Worm (Caenorhabditis elegans): ENCODE measurements around the gene Y25C1A.2.
A peak's percentile ranks its signal among the peaks of the same experiment; 100 is the strongest.

Gene Y25C1A.2

DNA sequence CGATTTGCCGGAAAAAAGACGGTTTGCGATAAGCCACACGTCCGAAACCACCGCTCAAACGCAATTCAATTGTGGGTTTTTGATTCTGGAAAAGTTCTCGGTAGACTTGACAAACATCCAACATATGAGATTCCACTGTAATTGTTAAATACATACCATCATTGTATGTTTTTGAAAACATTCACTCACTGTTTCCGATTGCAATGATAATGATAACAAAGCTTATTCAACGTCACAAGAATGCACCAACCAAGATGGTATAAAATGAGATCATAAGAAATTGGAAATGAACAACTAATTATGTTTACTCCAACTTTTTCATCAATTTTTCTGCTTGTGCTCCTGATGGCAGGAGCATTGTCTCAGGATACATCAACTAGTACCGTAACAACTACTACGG lies 6.6 kb upstream of the Y25C1A.2 start, which contains the start of gene clec-122:
clec-122 (plus strand) TSS at position 301 of the 400 bp plus-strand sequence.
- no peak for TF ChIP-seq ets-4 (tag; optimal IDR thresholded peaks at IDR 0.05)

DNA sequence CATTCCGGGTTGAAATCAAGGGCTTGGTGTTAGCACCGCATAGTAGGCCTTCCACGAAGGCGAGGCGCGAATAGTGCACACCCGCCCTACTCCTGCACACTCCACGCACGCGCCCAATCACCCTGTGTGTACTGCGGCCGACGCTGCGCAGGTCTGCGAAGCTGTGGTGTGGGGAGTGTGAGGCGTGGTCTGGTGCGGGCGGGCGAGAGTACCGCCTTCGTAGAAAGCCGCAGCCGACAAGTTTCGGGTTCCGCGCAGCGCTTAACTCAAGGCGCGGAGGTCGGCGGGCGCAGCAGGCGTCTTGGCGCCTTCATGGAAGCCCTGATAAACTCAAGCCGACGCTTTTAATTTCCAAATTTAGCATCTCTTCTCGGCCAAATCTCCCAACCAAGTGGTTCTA lies 4.3 kb upstream of the Y25C1A.2 start:
- TF ChIP-seq hlh-6 (tag; optimal IDR thresholded peaks at IDR 0.05) (peak; percentile 34), pax-1 (tag; optimal IDR thresholded peaks at IDR 0.05) (no peak)

DNA sequence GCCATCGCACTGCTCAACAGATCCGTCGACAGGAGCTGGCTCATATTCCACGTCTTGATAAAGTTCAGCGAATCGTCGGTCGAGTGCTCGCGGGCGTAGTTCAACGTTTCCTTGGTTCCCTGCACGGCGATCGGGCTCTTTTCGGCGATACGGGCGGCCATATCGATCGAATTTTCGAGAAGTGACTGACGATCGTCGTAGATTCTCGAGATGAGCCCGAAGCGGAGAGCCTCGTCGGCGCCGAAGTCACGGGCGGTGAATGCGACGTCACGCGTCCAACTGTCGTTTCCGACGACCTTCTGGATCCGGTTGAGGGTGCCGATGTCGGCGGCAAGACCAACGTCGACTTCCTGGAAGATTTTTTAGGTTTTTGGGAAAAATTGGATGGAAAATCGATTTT lies 2.9 kb upstream of the Y25C1A.2 start:
- TF ChIP-seq tbx-7 (tag; optimal IDR thresholded peaks at IDR 0.05) = no peak
- no peak for TF ChIP-seq F13H6.1 (tag; optimal IDR thresholded peaks at IDR 0.05)
- TF ChIP-seq T23F11.4 (GFP tag; optimal IDR thresholded peaks at IDR 0.05) = no peak
- no peak for TF ChIP-seq ahr-1 (tag; optimal IDR thresholded peaks at IDR 0.05)
- no peak for TF ChIP-seq ceh-22 (tag; optimal IDR thresholded peaks at IDR 0.05)
- no peak for TF ChIP-seq hlh-13 (GFP tag; optimal IDR thresholded peaks at IDR 0.05)
- TF ChIP-seq gmeb-2 (tag; optimal IDR thresholded peaks at IDR 0.05) = no peak
- no peak for TF ChIP-seq ref-2 (tag; optimal IDR thresholded peaks at IDR 0.05)
- no peak for TF ChIP-seq Y22D7AL.16 (tag; optimal IDR thresholded peaks at IDR 0.05)
- no peak for TF ChIP-seq pat-9 (tag; optimal IDR thresholded peaks at IDR 0.05)
- TF ChIP-seq unc-42 (tag; optimal IDR thresholded peaks at IDR 0.05) = no peak
- no peak for TF ChIP-seq ceh-6 (GFP tag; optimal IDR thresholded peaks at IDR 0.05)

DNA sequence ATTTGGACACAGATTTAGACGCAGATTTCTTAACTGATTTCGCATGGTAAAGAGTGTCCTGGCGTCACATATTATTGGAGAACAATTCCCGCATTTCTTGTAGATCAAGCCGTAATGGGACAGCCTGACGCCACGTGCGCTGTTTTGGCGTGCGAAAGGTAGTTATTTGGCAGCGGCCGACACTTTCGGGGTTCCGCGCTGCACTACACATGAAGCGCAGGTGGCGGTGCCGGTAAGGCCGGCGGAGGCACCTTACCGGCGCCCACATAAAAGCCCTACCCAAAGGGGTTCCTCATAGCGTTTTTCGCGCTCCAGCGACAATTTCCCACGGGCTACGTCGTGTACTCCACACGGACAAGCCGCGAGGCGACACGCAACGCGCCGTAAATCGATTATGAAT lies 2.3 kb upstream of the Y25C1A.2 start:
- TF ChIP-seq lim-6 (tag; optimal IDR thresholded peaks at IDR 0.05) (no peak), ama-1 (optimal IDR thresholded peaks at IDR 0.05) (no peak), pros-1 (tag; optimal IDR thresholded peaks at IDR 0.05) (no peak), elt-4 (tag; optimal IDR thresholded peaks at IDR 0.05) (no peak), nhr-11 (tag; optimal IDR thresholded peaks at IDR 0.05) (no peak), npax-4 (tag; optimal IDR thresholded peaks at IDR 0.05) (no peak), ceh-14 (tag; optimal IDR thresholded peaks at IDR 0.05) (no peak), C38D4.7 (GFP tag; optimal IDR thresholded peaks at IDR 0.05) (no peak), hlh-15 (tag; optimal IDR thresholded peaks at IDR 0.05) (no peak), pha-2 (tag; optimal IDR thresholded peaks at IDR 0.05) (no peak), hlh-13 (GFP tag; optimal IDR thresholded peaks at IDR 0.05) (no peak), eyg-1 (tag; optimal IDR thresholded peaks at IDR 0.05) (no peak), hlh-6 (tag; optimal IDR thresholded peaks at IDR 0.05) (no peak), odd-2 (tag; optimal IDR thresholded peaks at IDR 0.05) (no peak), nfya-1 (tag; optimal IDR thresholded peaks at IDR 0.05) (no peak), ceh-22 (tag; optimal IDR thresholded peaks at IDR 0.05) (no peak), mec-3 (tag; optimal IDR thresholded peaks at IDR 0.05; ENCODE audit: borderline replicate concordance) (no peak), K02D7.2 (tag; optimal IDR thresholded peaks at IDR 0.05) (no peak), sox-4 (tag; optimal IDR thresholded peaks at IDR 0.05) (no peak), fkh-6 (tag; optimal IDR thresholded peaks at IDR 0.05) (no peak)

DNA sequence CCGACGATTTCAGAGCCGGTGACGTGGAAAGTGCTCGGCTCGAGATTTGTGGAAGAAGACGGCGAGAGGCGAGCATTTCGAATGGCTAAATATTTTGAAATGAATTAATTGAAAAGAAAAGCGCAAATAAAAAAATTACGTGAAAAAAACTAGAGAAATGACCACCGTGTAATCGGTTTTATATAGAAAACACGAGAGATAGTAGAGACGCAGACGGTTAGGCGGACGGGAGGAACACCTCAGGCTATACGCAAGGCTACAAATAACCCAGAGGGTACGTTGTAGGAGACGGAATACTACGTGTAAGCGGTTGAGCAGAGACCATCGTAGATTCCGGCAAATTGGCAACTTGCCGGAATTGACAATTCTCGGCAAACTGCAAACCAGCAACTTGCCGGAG lies 1.3 kb upstream of the Y25C1A.2 start, which contains the start of gene Y25C1A.13:
Y25C1A.13 (minus strand) TSS at position 101 of the 400 bp plus-strand sequence.
- no peak for TF ChIP-seq lin-11 (tag; optimal IDR thresholded peaks at IDR 0.05)
- no peak for TF ChIP-seq ceh-48 (tag; optimal IDR thresholded peaks at IDR 0.05)
- TF ChIP-seq sox-2 (GFP tag; IDR thresholded peaks at IDR 0.05) = no peak
- no peak for TF ChIP-seq ceh-24 (tag; optimal IDR thresholded peaks at IDR 0.05)
- no peak for TF ChIP-seq hlh-6 (tag; optimal IDR thresholded peaks at IDR 0.05)
- TF ChIP-seq ceh-6 (GFP tag; optimal IDR thresholded peaks at IDR 0.05) = no peak
- TF ChIP-seq K02D7.2 (tag; optimal IDR thresholded peaks at IDR 0.05) = no peak
- TF ChIP-seq che-1 (tag; optimal IDR thresholded peaks at IDR 0.05) = no peak
- TF ChIP-seq ceh-31 (tag; optimal IDR thresholded peaks at IDR 0.05) = no peak
- TF ChIP-seq T23F11.4 (GFP tag; optimal IDR thresholded peaks at IDR 0.05) = no peak
